Worm (Caenorhabditis elegans): Measurements from ENCODE around the gene cest-28.
A peak's percentile ranks its signal among the peaks of the same experiment; 100 is the strongest.

Gene cest-28

ce11 chrV:6684541-6684940 lies 14.9 kb downstream of the cest-28 start:
- TF ChIP-seq ceh-43 (GFP tag; optimal IDR thresholded peaks at IDR 0.05) (peak; percentile 78), elt-3 (tag; optimal IDR thresholded peaks at IDR 0.05) (no peak), nhr-2 (tag; optimal IDR thresholded peaks at IDR 0.05) (peak; percentile 100), lin-32 (GFP tag; optimal IDR thresholded peaks at IDR 0.05) (peak; percentile 98), mls-2 (tag; optimal IDR thresholded peaks at IDR 0.05) (peak; percentile 80), ztf-11 (tag; optimal IDR thresholded peaks at IDR 0.05) (peak; percentile 28), cnd-1 (tag; optimal IDR thresholded peaks at IDR 0.05) (peak; percentile 76), flh-1 (GFP tag; optimal IDR thresholded peaks at IDR 0.05) (no peak), ces-1 (GFP tag; optimal IDR thresholded peaks at IDR 0.05) (peak; percentile 72), ham-2 (GFP tag; optimal IDR thresholded peaks at IDR 0.05) (no peak), sptf-1 (tag; optimal IDR thresholded peaks at IDR 0.05) (peak; percentile 36)

- TF ChIP-seq hlh-1 (tag; optimal IDR thresholded peaks at IDR 0.05) = no peak
- TF ChIP-seq nhr-2 (tag; optimal IDR thresholded peaks at IDR 0.05) = peak; percentile 59
- peak; percentile 20 for TF ChIP-seq cnd-1 (tag; optimal IDR thresholded peaks at IDR 0.05)
- TF ChIP-seq lin-32 (GFP tag; optimal IDR thresholded peaks at IDR 0.05) = peak; percentile 60
Measured at ce11 chrV:6685499-6685898, 15.9 kb downstream of the cest-28 start.

ce11 chrV:6685963-6686362 lies 16.3 kb downstream of the cest-28 start:
- no peak for TF ChIP-seq lin-13 (tag; optimal IDR thresholded peaks at IDR 0.05)
- no peak for TF ChIP-seq mab-5 (tag; optimal IDR thresholded peaks at IDR 0.05)
- no peak for TF ChIP-seq unc-62 (GFP tag; optimal IDR thresholded peaks at IDR 0.05)
- TF ChIP-seq nhr-28 (tag; optimal IDR thresholded peaks at IDR 0.05) = no peak
- no peak for TF ChIP-seq mep-1 (tag; optimal IDR thresholded peaks at IDR 0.05)
- no peak for TF ChIP-seq bed-3 (GFP tag; optimal IDR thresholded peaks at IDR 0.05)
- no peak for TF ChIP-seq sptf-1 (tag; optimal IDR thresholded peaks at IDR 0.05)
- TF ChIP-seq nhr-237 (tag; optimal IDR thresholded peaks at IDR 0.05) = no peak
- no peak for TF ChIP-seq mls-2 (tag; optimal IDR thresholded peaks at IDR 0.05)
- no peak for TF ChIP-seq nhr-12 (tag; optimal IDR thresholded peaks at IDR 0.05)
- TF ChIP-seq sem-2 (GFP tag; optimal IDR thresholded peaks at IDR 0.05) = no peak
- no peak for TF ChIP-seq ham-2 (GFP tag; optimal IDR thresholded peaks at IDR 0.05)
- TF ChIP-seq blmp-1 (tag; optimal IDR thresholded peaks at IDR 0.05) = no peak

- TF ChIP-seq mls-2 (tag; optimal IDR thresholded peaks at IDR 0.05) (no peak), hlh-1 (tag; optimal IDR thresholded peaks at IDR 0.05) (no peak), flh-1 (GFP tag; optimal IDR thresholded peaks at IDR 0.05) (no peak), ceh-83 (GFP tag; optimal IDR thresholded peaks at IDR 0.05) (no peak), unc-62 (GFP tag; optimal IDR thresholded peaks at IDR 0.05) (no peak), M03D4.4 (tag; optimal IDR thresholded peaks at IDR 0.05) (no peak), nhr-76 (tag; optimal IDR thresholded peaks at IDR 0.05) (no peak), ham-2 (GFP tag; optimal IDR thresholded peaks at IDR 0.05) (no peak), unc-120 (tag; optimal IDR thresholded peaks at IDR 0.05; ENCODE audit: poor library complexity, severe bottlenecking) (no peak), pha-4 (tag; optimal IDR thresholded peaks at IDR 0.05) (no peak), elt-3 (tag; optimal IDR thresholded peaks at IDR 0.05) (no peak), sptf-1 (tag; optimal IDR thresholded peaks at IDR 0.05) (no peak), lsy-2 (tag; optimal IDR thresholded peaks at IDR 0.05) (no peak), sem-2 (GFP tag; optimal IDR thresholded peaks at IDR 0.05) (no peak), nhr-28 (tag; optimal IDR thresholded peaks at IDR 0.05) (no peak), tbx-8 (GFP tag; optimal IDR thresholded peaks at IDR 0.05) (no peak), zip-8 (tag; optimal IDR thresholded peaks at IDR 0.05) (no peak), blmp-1 (tag; optimal IDR thresholded peaks at IDR 0.05) (no peak)
Measured at ce11 chrV:6688392-6688791, 18.8 kb downstream of the cest-28 start, which contains the start of gene K11G9.5. TSS of gene K11G9.5 (minus strand) at chrV:6688492.

ce11 chrV:6690075-6690474 lies 20.5 kb downstream of the cest-28 start:
- TF ChIP-seq unc-39 (tag; optimal IDR thresholded peaks at IDR 0.05) (no peak), sptf-1 (tag; optimal IDR thresholded peaks at IDR 0.05) (no peak), flh-1 (GFP tag; optimal IDR thresholded peaks at IDR 0.05) (no peak), tbx-8 (GFP tag; optimal IDR thresholded peaks at IDR 0.05) (no peak), hlh-1 (tag; optimal IDR thresholded peaks at IDR 0.05) (no peak), zip-8 (tag; optimal IDR thresholded peaks at IDR 0.05) (no peak), unc-62 (GFP tag; optimal IDR thresholded peaks at IDR 0.05) (no peak), ztf-11 (tag; optimal IDR thresholded peaks at IDR 0.05) (no peak), nhr-76 (tag; optimal IDR thresholded peaks at IDR 0.05) (no peak), nhr-237 (tag; optimal IDR thresholded peaks at IDR 0.05) (no peak), mls-2 (tag; optimal IDR thresholded peaks at IDR 0.05) (no peak), ces-1 (GFP tag; optimal IDR thresholded peaks at IDR 0.05) (no peak), ceh-39 (tag; optimal IDR thresholded peaks at IDR 0.05) (no peak), unc-120 (tag; optimal IDR thresholded peaks at IDR 0.05; ENCODE audit: poor library complexity, severe bottlenecking) (no peak), nhr-28 (tag; optimal IDR thresholded peaks at IDR 0.05) (no peak), M03D4.4 (tag; optimal IDR thresholded peaks at IDR 0.05) (no peak)

All from whole organism, mixed stage, embryonic.